Worm (Caenorhabditis elegans) whole organism, young adult: ENCODE measurements around the gene ZK930.4.

Experiments
- B0035.1 ChIP-seq: sonication (generic microtip); optimal IDR thresholded peaks from 2 replicates; lab custom pipeline; 2016; ENCODE audit warnings: missing genetic modification characterization, mild to moderate bottlenecking, missing compliant biosample characterization, missing genotype, missing genetic modification reagents
- B0261.1 ChIP-seq: sonication (generic microtip); optimal IDR thresholded peaks from 2 replicates; lab custom pipeline; 2016; ENCODE audit warnings: mild to moderate bottlenecking, missing genetic modification characterization, moderate library complexity, missing compliant biosample characterization
- F10E7.11 ChIP-seq: sonication (generic microtip); optimal IDR thresholded peaks from 2 replicates; lab custom pipeline; 2017; ENCODE audit warnings: mild to moderate bottlenecking, missing genetic modification characterization, moderate library complexity, missing compliant biosample characterization
- F23B12.7 ChIP-seq: sonication (generic microtip); optimal IDR thresholded peaks from 2 replicates; lab custom pipeline; 2017; ENCODE audit warnings: missing genetic modification characterization, mild to moderate bottlenecking, missing compliant biosample characterization, antibody characterized with exemption, moderate library complexity; ENCODE audit not compliant: insufficient read depth
- F37B4.10 ChIP-seq: fragments of 200-800 bp; sonication (Bioruptor generic); IDR thresholded peaks from 2 replicates; pipeline ENCODE4 v1.3.6; 2022; ENCODE audit warnings: missing genetic modification characterization, missing compliant biosample characterization
- F39B2.1 ChIP-seq: fragments of 200-800 bp; sonication (Bioruptor generic); IDR thresholded peaks from 2 replicates; pipeline ENCODE4 v1.3.6; 2022; ENCODE audit warnings: missing genetic modification reagents, missing genetic modification characterization, missing compliant biosample characterization
- F57A8.1 ChIP-seq: fragments of 200-800 bp; sonication (Bioruptor generic); optimal IDR thresholded peaks from 2 replicates; lab custom pipeline; 2018; ENCODE audit warnings: mild to moderate bottlenecking, missing genetic modification characterization, moderate library complexity, missing compliant biosample characterization
- F57C9.4 ChIP-seq: sonication (generic microtip); optimal IDR thresholded peaks from 2 replicates; lab custom pipeline; 2017; ENCODE audit warnings: mild to moderate bottlenecking, missing genetic modification characterization, missing compliant biosample characterization
- Y79H2A.3 ChIP-seq: fragments of 200-800 bp; sonication (Bioruptor generic); conservative IDR thresholded peaks from 2 replicates; pipeline ENCODE4 v1.3.6; 2022; ENCODE audit warnings: missing genetic modification reagents, missing genetic modification characterization, missing compliant biosample characterization
- ZK185.1 ChIP-seq: sonication (generic microtip); optimal IDR thresholded peaks from 2 replicates; lab custom pipeline; 2016; ENCODE audit warnings: mild to moderate bottlenecking, missing genetic modification characterization, missing compliant biosample characterization; ENCODE audit not compliant: poor library complexity, severe bottlenecking
- akir-1 ChIP-seq: fragments of 200-800 bp; sonication (Bioruptor generic); optimal IDR thresholded peaks from 2 replicates; lab custom pipeline; 2018; ENCODE audit warnings: mild to moderate bottlenecking, missing genetic modification characterization, moderate library complexity, missing compliant biosample characterization
- ama-1 ChIP-seq, 3 experiments: fragments of 150-350 bp in 1 of 3; sonication (generic microtip) in 2 of 3; optimal IDR thresholded peaks; 2 replicates each; lab custom pipeline; 2014 to 2018; ENCODE audit warnings: missing biosample characterization in 2 of 3, missing genetic modification characterization in 2 of 3, missing genetic modification reagents in 2 of 3
- aptf-2 ChIP-seq: fragments of 200-800 bp; sonication (Bioruptor generic); conservative IDR thresholded peaks from 2 replicates; pipeline ENCODE4 v1.3.6; 2022; ENCODE audit warnings: missing genetic modification reagents, missing genetic modification characterization, missing compliant biosample characterization
- athp-1 ChIP-seq: sonication (generic microtip); optimal IDR thresholded peaks from 2 replicates; lab custom pipeline; 2017; ENCODE audit warnings: mild to moderate bottlenecking, missing genetic modification characterization, missing compliant biosample characterization
- bed-1 ChIP-seq: fragments of 200-800 bp; sonication (Bioruptor generic); IDR thresholded peaks from 2 replicates; pipeline ENCODE4 v1.3.6; 2022; ENCODE audit warnings: missing genetic modification reagents, missing genetic modification characterization, missing compliant biosample characterization
- bed-2 ChIP-seq: fragments of 200-800 bp; sonication (Bioruptor generic); IDR thresholded peaks from 2 replicates; pipeline ENCODE4 v1.3.6; 2022; ENCODE audit warnings: missing genetic modification reagents, missing genetic modification characterization, missing compliant biosample characterization
- ceh-27 ChIP-seq: fragments of 200-800 bp; sonication (Bioruptor generic); optimal IDR thresholded peaks from 2 replicates; lab custom pipeline; 2018; ENCODE audit warnings: mild to moderate bottlenecking, missing genetic modification characterization, moderate library complexity, missing compliant biosample characterization
- die-1 ChIP-seq: sonication (generic microtip); optimal IDR thresholded peaks from 2 replicates; lab custom pipeline; 2016; ENCODE audit warnings: missing genotype, mild to moderate bottlenecking, missing genetic modification characterization, missing compliant biosample characterization
- dpl-1 ChIP-seq: fragments of 150-350 bp; optimal IDR thresholded peaks from 2 replicates; lab custom pipeline; 2014; ENCODE audit warnings: missing biosample characterization, missing genetic modification reagents, missing genetic modification characterization
- ekl-4 ChIP-seq: fragments of 200-800 bp; sonication (Bioruptor generic); IDR thresholded peaks from 2 replicates; pipeline ENCODE4 v1.3.6; 2022; ENCODE audit warnings: missing genetic modification reagents, missing genetic modification characterization, missing compliant biosample characterization
- ets-4 ChIP-seq: fragments of 200-800 bp; sonication (Bioruptor generic); optimal IDR thresholded peaks from 2 replicates; lab custom pipeline; 2018; ENCODE audit warnings: mild to moderate bottlenecking, missing genetic modification characterization, missing compliant biosample characterization
- gei-17 ChIP-seq: fragments of 200-800 bp; sonication (Bioruptor generic); optimal IDR thresholded peaks from 2 replicates; lab custom pipeline; 2018; ENCODE audit warnings: mild to moderate bottlenecking, missing genetic modification characterization, missing compliant biosample characterization
- him-1 ChIP-seq: sonication (generic microtip); optimal IDR thresholded peaks from 2 replicates; lab custom pipeline; 2016; ENCODE audit warnings: missing genotype, missing genetic modification reagents, missing genetic modification characterization, missing compliant biosample characterization
- hrde-1 ChIP-seq: sonication (generic microtip); optimal IDR thresholded peaks from 2 replicates; lab custom pipeline; 2016; ENCODE audit warnings: missing genetic modification characterization, mild to moderate bottlenecking, missing compliant biosample characterization, moderate library complexity, missing genotype, missing genetic modification reagents, borderline replicate concordance
- lin-40 ChIP-seq: sonication (generic microtip); optimal IDR thresholded peaks from 2 replicates; lab custom pipeline; 2016; ENCODE audit warnings: missing genetic modification characterization, mild to moderate bottlenecking, missing compliant biosample characterization, missing genotype, missing genetic modification reagents
- lsy-27 ChIP-seq: sonication (generic microtip); optimal IDR thresholded peaks from 2 replicates; lab custom pipeline; 2017; ENCODE audit warnings: missing genetic modification characterization, mild to moderate bottlenecking, missing compliant biosample characterization, antibody characterized with exemption, missing genotype, borderline replicate concordance; ENCODE audit not compliant: insufficient read depth
- madf-3 ChIP-seq: fragments of 200-800 bp; sonication (Bioruptor generic); IDR thresholded peaks from 2 replicates; pipeline ENCODE4 v1.3.6; 2022; ENCODE audit warnings: missing genetic modification reagents, missing genetic modification characterization, missing compliant biosample characterization
- mel-28 ChIP-seq: sonication (generic microtip); optimal IDR thresholded peaks from 2 replicates; lab custom pipeline; 2016; ENCODE audit warnings: borderline replicate concordance, mild to moderate bottlenecking, missing genetic modification characterization, missing compliant biosample characterization
- nhr-80 ChIP-seq: sonication (generic microtip); optimal IDR thresholded peaks from 2 replicates; lab custom pipeline; 2016; ENCODE audit warnings: missing genetic modification characterization, missing compliant biosample characterization
- nhr-90 ChIP-seq: sonication (generic microtip); optimal IDR thresholded peaks from 2 replicates; lab custom pipeline; 2016; ENCODE audit warnings: missing genotype, mild to moderate bottlenecking, missing genetic modification characterization, missing compliant biosample characterization
- pbrm-1 ChIP-seq: fragments of 200-800 bp; sonication (Bioruptor generic); IDR thresholded peaks from 2 replicates; pipeline ENCODE4 v1.3.6; 2022; ENCODE audit warnings: missing genetic modification reagents, missing genetic modification characterization, missing compliant biosample characterization
- rpc-1 ChIP-seq, 2 experiments: fragments of 150-350 bp in 1 of 2; sonication (generic microtip) in 1 of 2; optimal IDR thresholded peaks; 2 replicates each; lab custom pipeline; 2014 to 2018; ENCODE audit warnings: missing biosample characterization in 1 of 2, missing genetic modification characterization in 1 of 2, missing genetic modification reagents in 1 of 2, missing genotype in 1 of 2
- sea-2 ChIP-seq: fragments of 200-800 bp; sonication (Bioruptor generic); IDR thresholded peaks from 2 replicates; pipeline ENCODE4 v1.3.6; 2022; ENCODE audit warnings: missing genetic modification characterization, missing compliant biosample characterization
- snpc-1.1 ChIP-seq: sonication (generic microtip); optimal IDR thresholded peaks from 2 replicates; lab custom pipeline; 2017; ENCODE audit warnings: missing genetic modification characterization, mild to moderate bottlenecking, missing compliant biosample characterization, antibody characterized with exemption, moderate library complexity, missing genotype, missing genetic modification reagents; ENCODE audit not compliant: insufficient read depth
- sptf-2 ChIP-seq: fragments of 200-800 bp; sonication (Bioruptor generic); optimal IDR thresholded peaks from 2 replicates; lab custom pipeline; 2018; ENCODE audit warnings: mild to moderate bottlenecking, missing genetic modification characterization, missing compliant biosample characterization
- tbp1 ChIP-seq: fragments of 200-800 bp; sonication (Bioruptor generic); optimal IDR thresholded peaks from 2 replicates; lab custom pipeline; 2018; ENCODE audit warnings: mild to moderate bottlenecking, missing genetic modification characterization, missing compliant biosample characterization
- tbx-9 ChIP-seq: sonication (generic microtip); optimal IDR thresholded peaks from 2 replicates; lab custom pipeline; 2016; ENCODE audit warnings: borderline replicate concordance, missing genetic modification characterization, inconsistent platforms, missing compliant biosample characterization
- unc-62 ChIP-seq: fragments of 150-350 bp; optimal IDR thresholded peaks from 2 replicates; lab custom pipeline; 2014; ENCODE audit warnings: missing biosample characterization, missing genetic modification reagents, missing genetic modification characterization
- ztf-18 ChIP-seq: sonication (generic microtip); optimal IDR thresholded peaks from 2 replicates; lab custom pipeline; 2016; ENCODE audit warnings: missing genotype, mild to moderate bottlenecking, missing genetic modification characterization, missing compliant biosample characterization
- ztf-28 ChIP-seq: fragments of 200-800 bp; sonication (Bioruptor generic); IDR thresholded peaks from 2 replicates; pipeline ENCODE4 v1.3.6; 2022; ENCODE audit warnings: missing genetic modification reagents, missing genetic modification characterization, missing compliant biosample characterization
- ztf-3 ChIP-seq: fragments of 200-800 bp; sonication (Bioruptor generic); optimal IDR thresholded peaks from 2 replicates; lab custom pipeline; 2018; ENCODE audit warnings: mild to moderate bottlenecking, missing genetic modification characterization, missing compliant biosample characterization

Gene ZK930.4

DNA sequence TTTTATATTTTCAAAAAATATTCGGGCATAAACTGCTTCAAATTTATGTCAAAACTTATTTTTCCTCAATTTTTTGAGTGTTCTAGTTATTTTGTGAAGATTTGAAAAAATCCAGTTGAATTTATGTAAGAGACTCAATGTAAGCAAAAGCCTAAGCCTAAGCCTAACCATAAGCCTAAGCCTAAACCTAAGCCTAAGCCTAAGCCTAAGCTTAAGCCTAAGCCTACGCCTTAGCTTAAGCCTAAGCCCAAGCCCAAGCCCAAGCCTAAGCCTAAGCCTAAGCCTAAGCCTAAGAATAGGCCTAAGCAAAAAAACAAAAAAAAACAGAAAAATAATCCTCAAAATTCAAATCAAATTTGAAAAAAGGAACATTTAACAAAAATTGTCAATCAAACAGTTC is 23.8 kb downstream of the ZK930.4 start:
- no peak for TF ChIP-seq ets-4 (GFP tag; lab: Kevin White, UChicago)
- TF ChIP-seq sea-2 (GFP tag; lab: Robert Waterston, UW) = no peak
- no peak for TF ChIP-seq him-1
- no peak for TF ChIP-seq pbrm-1 (GFP tag; lab: Robert Waterston, UW)
- TF ChIP-seq rpc-1 (optimal IDR thresholded peaks at IDR 0.05; lab: Kevin White, UChicago) = no peak
- TF ChIP-seq rpc-1 (tag; optimal IDR thresholded peaks at IDR 0.05; lab: Kevin White, UChicago) = no peak
- no peak for TF ChIP-seq ama-1 (optimal IDR thresholded peaks at IDR 0.05; lab: Kevin White, UChicago)
- TF ChIP-seq ama-1 (GFP tag; optimal IDR thresholded peaks at IDR 0.05; lab: Kevin White, UChicago) = no peak
- no peak for TF ChIP-seq ceh-27 (GFP tag; lab: Kevin White, UChicago)
- no peak for TF ChIP-seq sptf-2 (GFP tag; lab: Kevin White, UChicago)
- no peak for TF ChIP-seq die-1 (tag; lab: Kevin White, UChicago)
- TF ChIP-seq F57A8.1 (GFP tag; lab: Kevin White, UChicago) = no peak
- no peak for TF ChIP-seq bed-1 (GFP tag; lab: Robert Waterston, UW)
- no peak for TF ChIP-seq ekl-4 (GFP tag; lab: Robert Waterston, UW)
- no peak for TF ChIP-seq aptf-2 (GFP tag; lab: Robert Waterston, UW)
- no peak for TF ChIP-seq ztf-28 (GFP tag; lab: Robert Waterston, UW)
- no peak for TF ChIP-seq lsy-27
- TF ChIP-seq F57C9.4 (tag; lab: Kevin White, UChicago) = no peak
- no peak for TF ChIP-seq madf-3 (GFP tag; lab: Robert Waterston, UW)
- no peak for TF ChIP-seq athp-1
- TF ChIP-seq F23B12.7 = no peak
- TF ChIP-seq, all 124 proteins: peak for 0

DNA sequence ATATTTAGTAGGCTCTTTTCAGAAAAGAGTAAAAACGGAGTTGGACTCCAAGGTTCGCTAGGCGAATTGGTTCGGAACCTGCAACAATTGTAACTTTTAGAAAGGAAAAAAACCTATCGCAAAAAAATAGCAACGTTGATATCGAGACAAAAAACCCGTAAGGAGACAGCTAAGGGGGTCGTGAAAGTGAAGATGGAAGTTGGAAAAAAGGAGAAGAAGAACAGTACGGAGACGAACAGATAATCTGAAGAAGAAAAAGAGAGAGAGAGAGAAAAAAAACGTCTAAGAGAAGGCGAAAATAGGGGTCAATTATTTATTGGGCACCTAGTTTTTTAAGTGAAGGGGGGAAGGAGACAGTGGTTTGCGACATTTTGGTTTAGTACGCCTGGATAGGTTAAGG is 28.9 kb downstream of the ZK930.4 start, which contains the start of gene lin-29:
lin-29 (minus strand) TSS at position 78 of the 400 bp plus-strand sequence.
- TF ChIP-seq Y79H2A.3 (GFP tag; lab: Robert Waterston, UW) (no peak), ama-1 (optimal IDR thresholded peaks at IDR 0.05; lab: Kevin White, UChicago) (no peak), ama-1 (GFP tag; optimal IDR thresholded peaks at IDR 0.05; lab: Kevin White, UChicago) (no peak)

- no peak for TF ChIP-seq gei-17 (GFP tag; lab: Kevin White, UChicago)
- no peak for TF ChIP-seq hrde-1 (tag; lab: Kevin White, UChicago)
- no peak for TF ChIP-seq lsy-27
- TF ChIP-seq F39B2.1 (GFP tag; lab: Robert Waterston, UW) = no peak
- TF ChIP-seq dpl-1 = no peak
- no peak for TF ChIP-seq B0035.1
- peak; percentile 54 for TF ChIP-seq nhr-80 (tag; lab: Kevin White, UChicago)
Observed at ce11 chrII:11936393-11936792, 30.1 kb downstream of the ZK930.4 start.

DNA sequence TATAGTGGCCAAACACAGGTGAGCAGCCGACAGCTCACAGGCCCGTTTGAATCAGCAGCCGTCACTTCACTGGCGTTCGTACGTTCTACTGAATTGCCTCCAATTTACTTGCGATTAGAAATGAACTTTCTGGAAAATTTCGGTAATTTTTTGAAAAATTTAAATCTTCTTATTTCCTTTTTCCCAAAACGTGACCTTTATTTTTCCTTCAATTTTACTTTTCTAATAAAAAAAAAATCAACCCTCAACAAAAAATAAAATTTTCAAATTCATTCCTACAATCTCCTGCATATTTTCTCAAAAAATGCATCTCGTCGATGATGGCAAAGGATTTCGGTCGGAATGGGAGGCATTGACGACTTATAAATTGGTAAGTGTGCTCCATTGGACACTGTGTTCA is 42.1 kb downstream of the ZK930.4 start, which contains the start of gene W03C9.8:
W03C9.8 (plus strand) TSS at position 301 of the 400 bp plus-strand sequence.
- TF ChIP-seq bed-1 (GFP tag; lab: Robert Waterston, UW) = no peak
- no peak for TF ChIP-seq nhr-80 (tag; lab: Kevin White, UChicago)
- no peak for TF ChIP-seq lin-40 (tag; lab: Kevin White, UChicago)
- TF ChIP-seq bed-2 (GFP tag; lab: Robert Waterston, UW) = no peak
- TF ChIP-seq, all 124 proteins: peak for 0

- TF ChIP-seq ztf-3 (no peak), nhr-90 (no peak), mel-28 (tag; lab: Kevin White, UChicago) (no peak), F57A8.1 (GFP tag; lab: Kevin White, UChicago) (no peak), snpc-1.1 (tag; lab: Kevin White, UChicago) (no peak), unc-62 (GFP tag; lab: Kevin White, UChicago) (no peak), B0261.1 (tag; lab: Kevin White, UChicago) (no peak), F10E7.11 (tag; lab: Kevin White, UChicago) (no peak), ztf-18 (tag; lab: Kevin White, UChicago) (no peak), tbx-9 (no peak), tbp1 (no peak), ZK185.1 (tag; lab: Kevin White, UChicago) (no peak), akir-1 (GFP tag; lab: Kevin White, UChicago) (no peak), F37B4.10 (GFP tag; lab: Robert Waterston, UW) (no peak)
Observed at ce11 chrII:11952963-11953362, 46.6 kb downstream of the ZK930.4 start.
